Fruit fly (Drosophila melanogaster) whole organism, embryonic: Measurements from ENCODE around the gene Uro.

Experiments
- Awh ChIP-seq: fragments of 200-800 bp; sonication (Bioruptor generic); IDR thresholded peaks from 2 replicates; pipeline ENCODE4, ENCODE4 v1.3.6; 2022; ENCODE audit warnings: missing biosample characterization, missing genetic modification characterization
- CG10543 ChIP-seq: fragments of 200-800 bp; sonication (Bioruptor generic); optimal IDR thresholded peaks from 3 replicates; lab custom pipeline; 2017; ENCODE audit warnings: missing biosample characterization, mild to moderate bottlenecking, missing genetic modification characterization, moderate library complexity
- CG10959 ChIP-seq: fragments of 200-800 bp; sonication (Bioruptor generic); IDR thresholded peaks from 2 replicates; pipeline ENCODE4 v1.3.6; 2022; ENCODE audit warnings: missing biosample characterization, missing genetic modification characterization
- CG11093 ChIP-seq: fragments of 200-800 bp; sonication (Bioruptor generic); IDR thresholded peaks from 3 replicates; pipeline ENCODE4 v1.3.6; 2022; ENCODE audit warnings: missing biosample characterization, missing genetic modification characterization
- CG11504 ChIP-seq: fragments of 200-800 bp; sonication (Bioruptor generic); optimal IDR thresholded peaks from 3 replicates; lab custom pipeline; 2019; ENCODE audit warnings: missing biosample characterization, mild to moderate bottlenecking, missing genetic modification characterization, moderate library complexity
- CG11695 ChIP-seq: fragments of 200-800 bp; sonication (Bioruptor generic); IDR thresholded peaks from 3 replicates; pipeline ENCODE4 v1.3.6; 2022; ENCODE audit warnings: missing biosample characterization, missing genetic modification characterization
- CG11723 ChIP-seq: fragments of 200-800 bp; sonication (Bioruptor generic); optimal IDR thresholded peaks from 2 replicates; lab custom pipeline; 2017; ENCODE audit warnings: missing biosample characterization, mild to moderate bottlenecking, missing genetic modification characterization
- CG12104 ChIP-seq: fragments of 200-800 bp; sonication (Bioruptor generic); optimal IDR thresholded peaks from 3 replicates; lab custom pipeline; 2016; ENCODE audit warnings: missing biosample characterization, missing genetic modification characterization
- CG1233 ChIP-seq: fragments of 200-800 bp; sonication (Bioruptor generic); optimal IDR thresholded peaks from 4 replicates; lab custom pipeline; 2018; ENCODE audit warnings: missing biosample characterization, mild to moderate bottlenecking, missing genetic modification characterization
- CG14050 ChIP-seq: fragments of 200-800 bp; sonication (Bioruptor generic); IDR thresholded peaks from 3 replicates; pipeline ENCODE4 v1.3.6; 2022; ENCODE audit warnings: missing biosample characterization, missing genetic modification characterization
- CG14667 ChIP-seq: fragments of 200-800 bp; sonication (Bioruptor generic); IDR thresholded peaks from 2 replicates; pipeline ENCODE4 v1.3.6; 2022; ENCODE audit warnings: missing biosample characterization, missing genetic modification characterization
- CG14710 ChIP-seq: fragments of 200-800 bp; sonication (Bioruptor generic); optimal IDR thresholded peaks from 3 replicates; lab custom pipeline; 2019; ENCODE audit warnings: missing biosample characterization, mild to moderate bottlenecking, missing genetic modification characterization, moderate library complexity
- CG14860 ChIP-seq: fragments of 200-800 bp; sonication (Bioruptor generic); IDR thresholded peaks from 3 replicates; pipeline ENCODE4 v1.3.6; 2022; ENCODE audit warnings: missing biosample characterization, missing genetic modification characterization; ENCODE audit not compliant: partially characterized antibody
- CG17186 ChIP-seq: fragments of 200-800 bp; sonication (Bioruptor generic); optimal IDR thresholded peaks from 3 replicates; lab custom pipeline; 2017; ENCODE audit warnings: missing biosample characterization, missing genetic modification reagents, missing genetic modification characterization
- CG2202 ChIP-seq: fragments of 200-800 bp; sonication (Bioruptor generic); optimal IDR thresholded peaks from 2 replicates; lab custom pipeline; 2018; ENCODE audit warnings: missing biosample characterization, mild to moderate bottlenecking, missing genetic modification characterization
- CG6254 ChIP-seq: fragments of 200-800 bp; sonication (Bioruptor generic); optimal IDR thresholded peaks from 3 replicates; lab custom pipeline; 2017; ENCODE audit warnings: mild to moderate bottlenecking, missing biosample characterization, missing genetic modification reagents, missing genetic modification characterization
- CG6272 ChIP-seq: fragments of 200-800 bp; sonication (Bioruptor generic); IDR thresholded peaks from 2 replicates; pipeline ENCODE4 v1.3.6; 2022; ENCODE audit warnings: missing biosample characterization, missing genetic modification characterization
- CG6854 ChIP-seq: fragments of 200-800 bp; sonication (Bioruptor generic); optimal IDR thresholded peaks from 3 replicates; lab custom pipeline; 2017; ENCODE audit warnings: missing biosample characterization, mild to moderate bottlenecking, missing genetic modification characterization
- CG7963 ChIP-seq: fragments of 200-800 bp; sonication (Bioruptor generic); IDR thresholded peaks from 3 replicates; pipeline ENCODE4 v1.3.6; 2022; ENCODE audit warnings: missing biosample characterization, missing genetic modification characterization; ENCODE audit not compliant: partially characterized antibody
- CrebB ChIP-seq: fragments of 200-800 bp; sonication (Bioruptor generic); optimal IDR thresholded peaks from 3 replicates; lab custom pipeline; 2018; ENCODE audit warnings: missing biosample characterization, mild to moderate bottlenecking, missing genetic modification characterization
- Dbx ChIP-seq: fragments of 200-800 bp; sonication (Bioruptor generic); IDR thresholded peaks from 3 replicates; pipeline ENCODE4 v1.3.6; 2022; ENCODE audit warnings: missing biosample characterization, missing genetic modification characterization
- Drgx ChIP-seq: fragments of 200-800 bp; sonication (Bioruptor generic); IDR thresholded peaks from 2 replicates; pipeline ENCODE4 v1.3.6; 2022; ENCODE audit warnings: missing biosample characterization, missing genetic modification characterization
- Elba2 ChIP-seq: fragments of 200-800 bp; sonication (Bioruptor generic); optimal IDR thresholded peaks from 3 replicates; lab custom pipeline; 2016; ENCODE audit warnings: missing biosample characterization, missing genetic modification characterization
- GATAe ChIP-seq: fragments of 200-800 bp; sonication (Bioruptor generic); conservative IDR thresholded peaks from 2 replicates; pipeline ENCODE4 v1.3.6; 2022; ENCODE audit warnings: missing biosample characterization, missing genetic modification characterization
- HHEX ChIP-seq: fragments of 200-800 bp; sonication (Bioruptor generic); optimal IDR thresholded peaks from 3 replicates; lab custom pipeline; 2017; ENCODE audit warnings: missing biosample characterization, mild to moderate bottlenecking, missing genetic modification characterization, missing genetic modification reagents
- HLH3B ChIP-seq: fragments of 200-800 bp; sonication (Bioruptor generic); IDR thresholded peaks from 2 replicates; pipeline ENCODE4 v1.3.6; 2022; ENCODE audit warnings: missing biosample characterization, missing genetic modification characterization
- HLH54F ChIP-seq: fragments of 200-800 bp; sonication (Bioruptor generic); optimal IDR thresholded peaks from 3 replicates; lab custom pipeline; 2016; ENCODE audit warnings: missing biosample characterization, missing genetic modification characterization
- HLHmδ ChIP-seq: fragments of 200-800 bp; sonication (Bioruptor generic); optimal IDR thresholded peaks from 2 replicates; lab custom pipeline; 2018; ENCODE audit warnings: missing biosample characterization, mild to moderate bottlenecking, missing genetic modification characterization, moderate library complexity
- Med ChIP-seq: fragments of 200-800 bp; sonication (Bioruptor generic); peaks from one replicate; lab custom pipeline; 2016; ENCODE audit warnings: missing biosample characterization, missing genetic modification characterization, mild to moderate bottlenecking, inconsistent platforms, moderate library complexity
- Meics ChIP-seq: fragments of 200-800 bp; sonication (Bioruptor generic); optimal IDR thresholded peaks from 2 replicates; lab custom pipeline; 2017; ENCODE audit warnings: missing biosample characterization, mild to moderate bottlenecking, missing genetic modification characterization
- NC2β ChIP-seq: fragments of 200-800 bp; sonication (Bioruptor generic); optimal IDR thresholded peaks from 2 replicates; lab custom pipeline; 2016; ENCODE audit warnings: missing biosample characterization, missing genetic modification characterization
- Scr ChIP-seq: fragments of 200-800 bp; sonication (Bioruptor generic); IDR thresholded peaks from 2 replicates; pipeline ENCODE4 v1.3.6; 2022; ENCODE audit warnings: missing biosample characterization, missing genetic modification characterization; ENCODE audit not compliant: partially characterized antibody
- ap ChIP-seq: fragments of 200-800 bp; sonication (Bioruptor generic); IDR thresholded peaks from 2 replicates; pipeline ENCODE4 v1.3.6; 2022; ENCODE audit warnings: missing biosample characterization, missing genetic modification characterization
- crp ChIP-seq, 2 experiments: fragments of 200-800 bp; sonication (Bioruptor generic); optimal IDR thresholded peaks; 2 replicates in 1 of 2; 3 replicates in 1 of 2; lab custom pipeline; 2017; ENCODE audit warnings: missing biosample characterization in 2 of 2, missing genetic modification characterization in 2 of 2, mild to moderate bottlenecking in 1 of 2, moderate library complexity in 1 of 2
- en ChIP-seq: fragments of 200-800 bp; sonication (Bioruptor generic); optimal IDR thresholded peaks from 2 replicates; lab custom pipeline; 2016; ENCODE audit warnings: missing biosample characterization, missing genetic modification characterization
- gcm2 ChIP-seq: fragments of 200-800 bp; sonication (Bioruptor generic); optimal IDR thresholded peaks from 2 replicates; lab custom pipeline; 2016; ENCODE audit warnings: missing biosample characterization, missing genetic modification characterization
- gsb-n ChIP-seq: fragments of 200-800 bp; sonication (Bioruptor generic); optimal IDR thresholded peaks from 3 replicates; lab custom pipeline; 2018; ENCODE audit warnings: missing biosample characterization, mild to moderate bottlenecking, missing genetic modification characterization
- hbn ChIP-seq: fragments of 200-800 bp; sonication (Bioruptor generic); IDR thresholded peaks from 2 replicates; pipeline ENCODE4 v1.3.6; 2022; ENCODE audit warnings: missing biosample characterization, missing genetic modification characterization; ENCODE audit not compliant: partially characterized antibody
- kah ChIP-seq: fragments of 200-800 bp; sonication (Bioruptor generic); optimal IDR thresholded peaks from 2 replicates; lab custom pipeline; 2018; ENCODE audit warnings: missing biosample characterization, mild to moderate bottlenecking, missing genetic modification characterization
- klu ChIP-seq: fragments of 200-800 bp; sonication (Bioruptor generic); IDR thresholded peaks from 2 replicates; pipeline ENCODE4 v1.3.6; 2022; ENCODE audit warnings: missing biosample characterization, missing genetic modification characterization
- mirr ChIP-seq: fragments of 200-800 bp; sonication (Bioruptor generic); optimal IDR thresholded peaks from 3 replicates; lab custom pipeline; 2018; ENCODE audit warnings: missing biosample characterization, mild to moderate bottlenecking, missing genetic modification characterization
- odd ChIP-seq: fragments of 200-800 bp; sonication (Bioruptor generic); optimal IDR thresholded peaks from 2 replicates; lab custom pipeline; 2017; ENCODE audit warnings: missing biosample characterization, mild to moderate bottlenecking, missing genetic modification characterization
- psq ChIP-seq: fragments of 200-800 bp; sonication (Bioruptor generic); optimal IDR thresholded peaks from 2 replicates; lab custom pipeline; 2017; ENCODE audit warnings: missing biosample characterization, missing genetic modification characterization
- row ChIP-seq: fragments of 200-800 bp; sonication (Bioruptor generic); IDR thresholded peaks from 3 replicates; pipeline ENCODE4 v1.3.6; 2022; ENCODE audit warnings: missing biosample characterization, missing genetic modification characterization
- schlank ChIP-seq: fragments of 200-800 bp; sonication (Bioruptor generic); optimal IDR thresholded peaks from 2 replicates; lab custom pipeline; 2018; ENCODE audit warnings: missing biosample characterization, mild to moderate bottlenecking, missing genetic modification characterization
- scrt ChIP-seq: fragments of 200-800 bp; sonication (Bioruptor generic); optimal IDR thresholded peaks from 2 replicates; lab custom pipeline; 2018; ENCODE audit warnings: missing biosample characterization, mild to moderate bottlenecking, missing genetic modification characterization, moderate library complexity
- shn ChIP-seq: fragments of 200-800 bp; sonication (Bioruptor generic); optimal IDR thresholded peaks from 3 replicates; lab custom pipeline; 2016; ENCODE audit warnings: missing biosample characterization, missing genetic modification characterization
- sima ChIP-seq: fragments of 200-800 bp; sonication (Bioruptor generic); optimal IDR thresholded peaks from 2 replicates; lab custom pipeline; 2016; ENCODE audit warnings: missing biosample characterization, missing genetic modification characterization
- slou ChIP-seq: fragments of 200-800 bp; sonication (Bioruptor generic); optimal IDR thresholded peaks from 3 replicates; lab custom pipeline; 2016; ENCODE audit warnings: missing biosample characterization, missing genetic modification characterization
- vnd ChIP-seq: fragments of 200-800 bp; sonication (Bioruptor generic); IDR thresholded peaks from 3 replicates; pipeline ENCODE4 v1.3.6; 2022; ENCODE audit warnings: missing biosample characterization, missing genetic modification characterization; ENCODE audit not compliant: partially characterized antibody
- zf30C ChIP-seq: fragments of 200-800 bp; sonication (Bioruptor generic); optimal IDR thresholded peaks from 3 replicates; lab custom pipeline; 2018; ENCODE audit warnings: missing biosample characterization, mild to moderate bottlenecking, missing genetic modification characterization

Gene Uro

dm6 chr2L:7813357-7813756 is 33.5 kb downstream of the Uro start (continued):
- TF ChIP-seq CG6272 (GFP tag; lab: Robert Waterston, UW) (no peak), gcm2 (GFP tag; lab: Kevin White, UChicago) (peak; percentile 3), mirr (GFP tag; lab: Kevin White, UChicago) (peak; percentile 93), ap (GFP tag; lab: Robert Waterston, UW) (no peak), Dbx (peak; percentile 29; the same call in 1 of the 3 replicates), odd (GFP tag; lab: Kevin White, UChicago) (peak; percentile 54), CG14667 (GFP tag; lab: Robert Waterston, UW) (no peak), scrt (peak; percentile 53), CG12104 (peak; percentile 64), HLH54F (GFP tag; lab: Kevin White, UChicago) (no peak), gsb-n (tag; lab: Kevin White, UChicago) (peak; percentile 22), CG6254 (GFP tag; lab: Kevin White, UChicago) (peak; percentile 69), Med (peak; percentile 92), NC2β (no peak), CG11695 (GFP tag; lab: Robert Waterston, UW) (0 out of 3 replicates have a peak, but pooled peaks have one; percentile 24), klu (GFP tag; lab: Robert Waterston, UW) (no peak), CG11723 (GFP tag; lab: Kevin White, UChicago) (peak; percentile 13), CG14860 (GFP tag; lab: Robert Waterston, UW) (no peak), CG11504 (tag; lab: Kevin White, UChicago) (no peak), CG7963 (GFP tag; lab: Robert Waterston, UW) (no peak), CG14050 (GFP tag; lab: Robert Waterston, UW) (no peak), CG1233 (GFP tag; lab: Kevin White, UChicago) (peak; percentile 81), CG10959 (GFP tag; lab: Robert Waterston, UW) (no peak), Meics (GFP tag; lab: Kevin White, UChicago) (peak; percentile 69), HLHmδ (peak; percentile 37), CG6854 (GFP tag; lab: Kevin White, UChicago) (peak; percentile 33), shn (no peak), kah (no peak), CrebB (tag; lab: Kevin White, UChicago) (peak; percentile 50), CG10543 (GFP tag; lab: Kevin White, UChicago) (peak; percentile 86), CG11093 (GFP tag; lab: Robert Waterston, UW) (0 out of 3 replicates have a peak, but pooled peaks have one; percentile 30), en (GFP tag; lab: Kevin White, UChicago) (no peak), GATAe (GFP tag; lab: Robert Waterston, UW) (no peak), vnd (GFP tag; lab: Robert Waterston, UW) (no peak), CG17186 (GFP tag; lab: Kevin White, UChicago) (peak; percentile 26), slou (GFP tag; lab: Kevin White, UChicago) (peak; percentile 41), Scr (GFP tag; lab: Robert Waterston, UW) (no peak), CG2202 (tag; lab: Kevin White, UChicago) (no peak), schlank (tag; lab: Kevin White, UChicago) (peak; percentile 36), Elba2 (GFP tag; lab: Kevin White, UChicago) (no peak), CG14710 (tag; lab: Kevin White, UChicago) (peak; percentile 49), hbn (no peak), sima (GFP tag; lab: Kevin White, UChicago) (no peak), row (GFP tag; lab: Robert Waterston, UW) (peak; percentile 5; the same call in 1 of the 3 replicates), Drgx (GFP tag; lab: Robert Waterston, UW) (no peak), HHEX (GFP tag; lab: Kevin White, UChicago) (peak; percentile 77), zf30C (GFP tag; lab: Kevin White, UChicago) (no peak), Awh (GFP tag; lab: Robert Waterston, UW) (peak; percentile 84), HLH3B (GFP tag; lab: Robert Waterston, UW) (no peak; the same call in 1 of the 2 replicates), psq (GFP tag; lab: Kevin White, UChicago) (no peak), crp (GFP tag; optimal IDR thresholded peaks at IDR 0.05; lab: Kevin White, UChicago) (no peak)
